Worm (Caenorhabditis elegans) whole organism, mixed stage, embryonic: ENCODE data around the gene deg-3.

Experiments used
- bed-3 ChIP-seq: fragments of 200-800 bp; sonication (Bioruptor generic); optimal IDR thresholded peaks from 3 replicates; lab custom pipeline; 2018; ENCODE audit warnings: mild to moderate bottlenecking, missing genetic modification characterization, moderate library complexity, missing compliant biosample characterization
- snpc-4 ChIP-seq: fragments of 150-350 bp; optimal IDR thresholded peaks from 2 replicates; lab custom pipeline; 2014; ENCODE audit warnings: missing biosample characterization, missing genetic modification characterization
- unc-62 ChIP-seq: fragments of 150-350 bp; optimal IDR thresholded peaks from 2 replicates; lab custom pipeline; 2014; ENCODE audit warnings: missing biosample characterization, missing genetic modification reagents, missing genetic modification characterization

DNA sequence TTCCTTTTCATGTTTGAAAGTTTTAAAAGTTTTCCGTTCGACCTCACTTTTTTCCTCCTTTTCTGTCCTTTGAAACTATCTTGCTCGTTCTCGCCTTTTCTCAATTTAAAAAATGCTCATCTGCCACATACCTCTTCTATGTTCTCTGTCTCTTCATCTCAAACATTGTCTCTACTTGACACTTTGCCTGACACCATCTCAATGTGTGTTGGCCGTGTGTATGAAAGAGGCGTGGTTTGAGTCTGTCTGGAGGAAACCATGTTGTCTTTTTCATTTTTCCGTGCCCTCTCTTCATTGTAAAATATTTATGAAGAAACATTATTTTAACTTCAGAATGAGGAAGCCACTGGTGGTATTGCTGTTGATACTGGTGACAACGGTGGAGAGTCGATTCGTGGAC, 7.7 kb downstream of the deg-3 start, which contains the start of gene K03B8.6:
- TF ChIP-seq bed-3 (GFP tag; lab: Kevin White, UChicago) (no peak), unc-62 (GFP tag; lab: Kevin White, UChicago) (no peak), snpc-4 (tag; lab: Kevin White, UChicago) (no peak)
